Worm (Caenorhabditis elegans): Measurements from ENCODE around the gene neg-1.

DNA sequence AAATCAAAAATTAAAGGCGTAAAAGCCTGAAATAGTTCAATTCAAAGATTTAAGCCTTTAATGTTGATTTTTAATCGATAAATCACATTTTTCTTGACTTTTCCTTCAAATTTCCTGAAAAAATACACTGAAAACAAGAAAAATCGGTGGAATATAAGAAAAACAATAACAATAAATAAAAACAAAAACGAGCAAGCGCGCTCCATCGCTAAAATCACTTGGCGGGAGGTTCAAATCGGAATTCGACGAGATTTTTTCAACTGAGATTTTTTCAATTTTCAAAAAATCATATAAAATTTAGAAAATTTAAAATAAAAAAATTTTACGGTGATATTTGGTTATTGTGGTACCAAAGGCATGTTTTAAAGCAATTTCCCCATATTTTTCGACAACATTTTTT lies 35.2 kb downstream of the neg-1 start:
- TF ChIP-seq unc-62 (GFP tag; optimal IDR thresholded peaks at IDR 0.05) (no peak), egl-27 (tag; optimal IDR thresholded peaks at IDR 0.05) (no peak), zag-1 (tag; optimal IDR thresholded peaks at IDR 0.05) (no peak), R02D3.7 (tag; optimal IDR thresholded peaks at IDR 0.05) (no peak), nhr-237 (tag; optimal IDR thresholded peaks at IDR 0.05) (no peak), nhr-25 (tag; optimal IDR thresholded peaks at IDR 0.05) (no peak), ZK546.5 (tag; optimal IDR thresholded peaks at IDR 0.05) (no peak), nhr-77 (tag; optimal IDR thresholded peaks at IDR 0.05) (no peak), nfya-1 (tag; optimal IDR thresholded peaks at IDR 0.05; ENCODE audit: insufficient read depth) (no peak), ztf-11 (tag; optimal IDR thresholded peaks at IDR 0.05) (no peak), hmg-11 (tag; optimal IDR thresholded peaks at IDR 0.05) (no peak), nhr-76 (tag; optimal IDR thresholded peaks at IDR 0.05) (no peak)
